Fruit fly (Drosophila melanogaster) whole organism, embryonic: ENCODE results near the gene CG7685.
A peak's percentile ranks its signal among the peaks of the same experiment; 100 is the strongest.

Source experiments
- Asciz ChIP-seq: fragments of 200-800 bp; sonication (Bioruptor generic); optimal IDR thresholded peaks from 2 replicates; lab custom pipeline; 2017; ENCODE audit warnings: missing biosample characterization, mild to moderate bottlenecking, missing genetic modification characterization, missing genetic modification reagents
- Awh ChIP-seq: fragments of 200-800 bp; sonication (Bioruptor generic); IDR thresholded peaks from 2 replicates; pipeline ENCODE4, ENCODE4 v1.3.6; 2022; ENCODE audit warnings: missing biosample characterization, missing genetic modification characterization
- CG10431 ChIP-seq: fragments of 200-800 bp; sonication (Bioruptor generic); optimal IDR thresholded peaks from 3 replicates; lab custom pipeline; 2018; ENCODE audit warnings: missing biosample characterization, mild to moderate bottlenecking, missing genetic modification characterization
- CG17328 ChIP-seq: fragments of 200-800 bp; sonication (Bioruptor generic); IDR thresholded peaks from 2 replicates; pipeline ENCODE4 v1.3.6; 2022; ENCODE audit warnings: missing biosample characterization, missing genetic modification characterization
- CG2116 ChIP-seq: fragments of 200-800 bp; sonication (Bioruptor generic); optimal IDR thresholded peaks from 3 replicates; lab custom pipeline; 2018; ENCODE audit warnings: missing biosample characterization, mild to moderate bottlenecking, missing genetic modification characterization
- CG31224 ChIP-seq: fragments of 200-800 bp; sonication (Bioruptor generic); IDR thresholded peaks from 2 replicates; pipeline ENCODE4 v1.3.6; 2022; ENCODE audit warnings: missing biosample characterization, missing genetic modification characterization
- CG31365 ChIP-seq: fragments of 200-800 bp; sonication (Bioruptor generic); optimal IDR thresholded peaks from 2 replicates; lab custom pipeline; 2018; ENCODE audit warnings: missing biosample characterization, mild to moderate bottlenecking, missing genetic modification characterization
- CG31388 ChIP-seq: fragments of 200-800 bp; sonication (Bioruptor generic); optimal IDR thresholded peaks from 2 replicates; lab custom pipeline; 2016; ENCODE audit warnings: missing biosample characterization, missing genetic modification characterization
- CG32767 ChIP-seq: fragments of 200-800 bp; sonication (Bioruptor generic); IDR thresholded peaks from 2 replicates; pipeline ENCODE4 v1.3.6; 2022; ENCODE audit warnings: missing biosample characterization, missing genetic modification characterization
- CG34224 ChIP-seq: fragments of 200-800 bp; sonication (Bioruptor generic); IDR thresholded peaks from 3 replicates; pipeline ENCODE4 v1.3.6; 2022; ENCODE audit warnings: missing biosample characterization, missing genetic modification characterization; ENCODE audit not compliant: partially characterized antibody
- CG4404 ChIP-seq: fragments of 200-800 bp; sonication (Bioruptor generic); IDR thresholded peaks from 2 replicates; pipeline ENCODE4 v1.3.6; 2022; ENCODE audit warnings: missing biosample characterization, missing genetic modification characterization
- CG4617 ChIP-seq: fragments of 200-800 bp; sonication (Bioruptor generic); optimal IDR thresholded peaks from 3 replicates; lab custom pipeline; 2016; ENCODE audit warnings: missing biosample characterization, missing genetic modification characterization, borderline replicate concordance
- CG4707 ChIP-seq: fragments of 200-800 bp; sonication (Bioruptor generic); optimal IDR thresholded peaks from 2 replicates; lab custom pipeline; 2018; ENCODE audit warnings: missing biosample characterization, mild to moderate bottlenecking, missing genetic modification characterization, moderate library complexity
- CG4730 ChIP-seq: fragments of 200-800 bp; sonication (Bioruptor generic); IDR thresholded peaks from 2 replicates; pipeline ENCODE4 v1.3.6; 2022; ENCODE audit warnings: missing biosample characterization, missing genetic modification characterization
- CG8765 ChIP-seq: fragments of 200-800 bp; sonication (Bioruptor generic); IDR thresholded peaks from 2 replicates; pipeline ENCODE4 v1.3.6; 2022; ENCODE audit warnings: missing biosample characterization, missing genetic modification characterization
- CG9215 ChIP-seq: fragments of 200-800 bp; sonication (Bioruptor generic); IDR thresholded peaks from 2 replicates; pipeline ENCODE4 v1.3.6; 2022; ENCODE audit warnings: missing biosample characterization, missing genetic modification characterization
- D ChIP-seq, 2 experiments: fragments of 200-800 bp in 1 of 2; fragments of >200 bp in 1 of 2; sonication (Bioruptor generic) in 1 of 2; optimal IDR thresholded peaks; 2 replicates in 1 of 2; 3 replicates in 1 of 2; lab custom pipeline; 2017; ENCODE audit warnings: mild to moderate bottlenecking in 1 of 2, missing biosample characterization in 1 of 2, missing genetic modification characterization in 1 of 2, missing genetic modification reagents in 1 of 2
- Dip3 ChIP-seq: fragments of 200-800 bp; sonication (Bioruptor generic); optimal IDR thresholded peaks from 3 replicates; lab custom pipeline; 2016; ENCODE audit warnings: missing biosample characterization, missing genetic modification characterization
- Fer1 ChIP-seq: fragments of 200-800 bp; sonication (Bioruptor generic); optimal IDR thresholded peaks from 2 replicates; lab custom pipeline; 2017; ENCODE audit warnings: missing biosample characterization, mild to moderate bottlenecking, missing genetic modification characterization
- Hey ChIP-seq: fragments of 200-800 bp; sonication (Bioruptor generic); optimal IDR thresholded peaks from 3 replicates; lab custom pipeline; 2018; ENCODE audit warnings: missing biosample characterization, mild to moderate bottlenecking, missing genetic modification characterization
- HmgD ChIP-seq: fragments of 200-800 bp; sonication (Bioruptor generic); optimal IDR thresholded peaks from 3 replicates; lab custom pipeline; 2016; ENCODE audit warnings: missing biosample characterization, missing genetic modification characterization
- Hr3 ChIP-seq: fragments of 200-800 bp; sonication (Bioruptor generic); optimal IDR thresholded peaks from 3 replicates; lab custom pipeline; 2016; ENCODE audit warnings: missing biosample characterization, missing genetic modification characterization
- MBD-R2 ChIP-seq: fragments of 200-800 bp; sonication (Bioruptor generic); IDR thresholded peaks from 2 replicates; pipeline ENCODE4 v1.3.6; 2022; ENCODE audit warnings: missing biosample characterization, missing genetic modification characterization
- MESR4 ChIP-seq: fragments of 200-800 bp; sonication (Bioruptor generic); optimal IDR thresholded peaks from 2 replicates; lab custom pipeline; 2018; ENCODE audit warnings: missing biosample characterization, mild to moderate bottlenecking, missing genetic modification characterization, moderate library complexity
- Opbp ChIP-seq: fragments of 200-800 bp; sonication (Bioruptor generic); IDR thresholded peaks from 3 replicates; pipeline ENCODE4 v1.3.6; 2022; ENCODE audit warnings: missing biosample characterization, missing genetic modification characterization; ENCODE audit not compliant: partially characterized antibody
- Spps ChIP-seq: fragments of 200-800 bp; sonication (Bioruptor generic); optimal IDR thresholded peaks from 2 replicates; lab custom pipeline; 2018; ENCODE audit warnings: missing biosample characterization, mild to moderate bottlenecking, missing genetic modification characterization
- Stat92E ChIP-seq, 3 experiments: fragments of >200 bp in 2 of 3; fragments of 200-800 bp in 1 of 3; sonication (Bioruptor generic) in 1 of 3; optimal IDR thresholded peaks; 2 replicates each; lab custom pipeline; 2017 to 2019; ENCODE audit warnings: missing biosample characterization in 3 of 3, missing genetic modification characterization in 3 of 3, mild to moderate bottlenecking in 1 of 3, moderate library complexity in 1 of 3
- Taf1 ChIP-seq: fragments of 200-800 bp; sonication (Bioruptor generic); IDR thresholded peaks from 2 replicates; pipeline ENCODE4 v1.3.6; 2022; ENCODE audit warnings: missing biosample characterization, missing genetic modification characterization
- Trl ChIP-seq, 3 experiments: fragments of >200 bp in 2 of 3; fragments of 200-800 bp in 1 of 3; sonication (Bioruptor generic) in 1 of 3; optimal IDR thresholded peaks; 2 replicates in 1 of 3; 3 replicates in 2 of 3; lab custom pipeline; 2016 to 2017; ENCODE audit warnings: missing biosample characterization in 1 of 3, missing genetic modification characterization in 1 of 3
- ase ChIP-seq: fragments of 200-800 bp; sonication (Bioruptor generic); IDR thresholded peaks from 3 replicates; pipeline ENCODE4 v1.3.6; 2022; ENCODE audit warnings: missing biosample characterization, missing genetic modification characterization
- az2 ChIP-seq: fragments of 200-800 bp; sonication (Bioruptor generic); optimal IDR thresholded peaks from 3 replicates; lab custom pipeline; 2016; ENCODE audit warnings: missing biosample characterization, missing genetic modification characterization
- cad ChIP-seq: fragments of >200 bp; optimal IDR thresholded peaks from 2 replicates; lab custom pipeline; 2017; ENCODE audit warnings: missing biosample characterization, missing genetic modification characterization
- cato ChIP-seq: fragments of 200-800 bp; sonication (Bioruptor generic); optimal IDR thresholded peaks from 2 replicates; lab custom pipeline; 2016; ENCODE audit warnings: missing biosample characterization, missing genetic modification characterization, borderline replicate concordance
- chif ChIP-seq, 2 experiments: fragments of 200-800 bp; sonication (Bioruptor generic); optimal IDR thresholded peaks; 3 replicates each; lab custom pipeline; 2016; ENCODE audit warnings: missing biosample characterization in 2 of 2, missing genetic modification characterization in 2 of 2
- h ChIP-seq: fragments of >200 bp; optimal IDR thresholded peaks from 2 replicates; lab custom pipeline; 2017
- klu ChIP-seq: fragments of 200-800 bp; sonication (Bioruptor generic); IDR thresholded peaks from 2 replicates; pipeline ENCODE4 v1.3.6; 2022; ENCODE audit warnings: missing biosample characterization, missing genetic modification characterization
- lbe ChIP-seq: fragments of 200-800 bp; sonication (Bioruptor generic); optimal IDR thresholded peaks from 2 replicates; lab custom pipeline; 2016; ENCODE audit warnings: missing biosample characterization, mild to moderate bottlenecking, missing genetic modification characterization
- lola ChIP-seq, 3 experiments: fragments of >200 bp in 2 of 3; fragments of 200-800 bp in 1 of 3; sonication (Bioruptor generic) in 1 of 3; optimal IDR thresholded peaks; 2 replicates each; lab custom pipeline; 2017 to 2019; ENCODE audit warnings: missing biosample characterization in 3 of 3, missing genetic modification characterization in 3 of 3, mild to moderate bottlenecking in 1 of 3, moderate library complexity in 1 of 3
- peb ChIP-seq: fragments of 200-800 bp; sonication (Bioruptor generic); IDR thresholded peaks from 2 replicates; pipeline ENCODE4 v1.3.6; 2022; ENCODE audit warnings: missing biosample characterization, missing genetic modification characterization
- prd ChIP-seq, 3 experiments: fragments of >200 bp in 2 of 3; fragments of 200-800 bp in 1 of 3; sonication (Bioruptor generic) in 1 of 3; optimal IDR thresholded peaks in 2 of 3; IDR thresholded peaks in 1 of 3; 2 replicates in 2 of 3; 3 replicates in 1 of 3; pipeline versions ENCODE4 v1.3.6 to Lab custom; 2017 to 2022; ENCODE audit warnings: missing biosample characterization in 1 of 3, missing genetic modification characterization in 1 of 3
- so ChIP-seq: fragments of 200-800 bp; sonication (Bioruptor generic); IDR thresholded peaks from 3 replicates; pipeline ENCODE4 v1.3.6; 2022; ENCODE audit warnings: missing biosample characterization, missing genetic modification characterization
- tgo ChIP-seq: fragments of 200-800 bp; sonication (Bioruptor generic); IDR thresholded peaks from 3 replicates; pipeline ENCODE4 v1.3.6; 2022; ENCODE audit warnings: missing biosample characterization, missing genetic modification characterization
- trh ChIP-seq: fragments of 200-800 bp; sonication (Bioruptor generic); optimal IDR thresholded peaks from 2 replicates; lab custom pipeline; 2016; ENCODE audit warnings: missing biosample characterization, missing genetic modification characterization
- tup ChIP-seq: fragments of 200-800 bp; sonication (Bioruptor generic); optimal IDR thresholded peaks from 2 replicates; lab custom pipeline; 2016; ENCODE audit warnings: missing biosample characterization, mild to moderate bottlenecking, missing genetic modification characterization, moderate library complexity
- wor ChIP-seq: fragments of 200-800 bp; sonication (Bioruptor generic); IDR thresholded peaks from 2 replicates; pipeline ENCODE4 v1.3.6; 2022; ENCODE audit warnings: missing biosample characterization, missing genetic modification characterization

The CG7685 gene

DNA sequence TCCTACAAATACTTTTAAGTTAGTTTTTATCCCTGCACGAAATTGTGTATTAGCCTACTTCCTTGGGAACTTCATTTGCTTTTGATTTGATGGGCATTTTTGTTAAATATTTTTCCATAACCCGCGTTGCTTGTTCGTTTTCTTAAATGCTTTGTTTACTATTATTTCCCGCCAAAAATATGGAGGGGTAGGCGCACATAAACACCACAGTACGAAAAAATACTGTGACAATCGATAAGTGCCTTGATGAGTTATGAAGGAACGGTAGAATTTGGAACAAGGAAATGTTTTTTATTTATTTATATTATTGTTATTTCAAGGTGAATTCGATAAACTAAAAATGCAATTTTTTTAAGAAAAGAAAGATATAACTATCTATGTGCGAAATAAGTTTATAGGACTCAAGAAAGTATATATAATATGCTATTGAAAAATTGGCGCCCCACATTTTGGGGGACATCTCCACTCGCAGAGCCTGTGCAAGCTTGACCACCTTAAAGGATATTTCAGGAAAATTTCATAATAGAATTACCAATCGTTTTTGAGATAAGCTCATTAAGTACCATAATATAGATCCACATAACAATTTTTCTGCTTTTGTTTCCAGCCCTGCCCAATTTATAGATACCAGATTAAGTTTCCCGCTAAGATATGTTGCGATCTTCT is 38.6 kb upstream of the CG7685 start, which contains the start of the genes WRNexo and Nup43 (continued):
- TF ChIP-seq CG31388 (GFP tag; lab: Kevin White, UChicago) = no peak
- no peak for TF ChIP-seq CG10431 (GFP tag; lab: Kevin White, UChicago)
- no peak for TF ChIP-seq peb
- TF ChIP-seq Stat92E (GFP tag; optimal IDR thresholded peaks at IDR 0.05; lab: Kevin White, UChicago) = no peak
- no peak for TF ChIP-seq tup
- TF ChIP-seq Hey (tag; lab: Kevin White, UChicago) = no peak
- TF ChIP-seq ase (GFP tag; lab: Robert Waterston, UW) = no peak
- no peak for TF ChIP-seq wor
- TF ChIP-seq Fer1 = no peak
- TF ChIP-seq CG4707 = no peak
- TF ChIP-seq az2 (GFP tag; lab: Kevin White, UChicago) = peak; percentile 36
- TF ChIP-seq Hr3 (GFP tag; lab: Kevin White, UChicago) = peak; percentile 49
- TF ChIP-seq CG31365 = no peak
- no peak; the same call in 1 of the 2 replicates for TF ChIP-seq klu
- no peak for TF ChIP-seq prd (optimal IDR thresholded peaks at IDR 0.05; lab: Kevin White, UChicago)
- peak; percentile 52; the same call in 2 of the 3 replicates for TF ChIP-seq prd (GFP tag; IDR thresholded peaks at IDR 0.05; lab: Robert Waterston, UW)
- no peak for TF ChIP-seq tgo (GFP tag; lab: Robert Waterston, UW)
- TF ChIP-seq so (GFP tag; lab: Robert Waterston, UW) = no peak
- no peak for TF ChIP-seq trh (GFP tag; lab: Kevin White, UChicago)
- no peak for TF ChIP-seq h
- TF ChIP-seq Taf1 = no peak
- TF ChIP-seq chif (GFP tag; optimal IDR thresholded peaks at IDR 0.05; lab: Kevin White, UChicago) = peak; percentile 19 to 27
- TF ChIP-seq cato (GFP tag; lab: Kevin White, UChicago) = peak; percentile 33
- peak; percentile 55 for TF ChIP-seq CG31224 (GFP tag; lab: Robert Waterston, UW)
- no peak for TF ChIP-seq Opbp
- no peak for TF ChIP-seq Trl (optimal IDR thresholded peaks at IDR 0.05; lab: Kevin White, UChicago)
- TF ChIP-seq Trl (GFP tag; optimal IDR thresholded peaks at IDR 0.05; lab: Kevin White, UChicago) = no peak
- TF ChIP-seq CG32767 (GFP tag; lab: Robert Waterston, UW) = no peak
- no peak for TF ChIP-seq CG34224 (GFP tag; lab: Robert Waterston, UW)
- no peak for TF ChIP-seq Awh (GFP tag; lab: Robert Waterston, UW)
- TF ChIP-seq CG4730 (GFP tag; lab: Robert Waterston, UW) = no peak
- TF ChIP-seq CG8765 = no peak
- TF ChIP-seq Asciz (GFP tag; lab: Kevin White, UChicago) = no peak
- peak; percentile 36 for TF ChIP-seq CG2116 (GFP tag; lab: Kevin White, UChicago)
- TF ChIP-seq lola (GFP tag; optimal IDR thresholded peaks at IDR 0.05; lab: Kevin White, UChicago) = peak in 1 of 3 experiments; percentile 53

DNA sequence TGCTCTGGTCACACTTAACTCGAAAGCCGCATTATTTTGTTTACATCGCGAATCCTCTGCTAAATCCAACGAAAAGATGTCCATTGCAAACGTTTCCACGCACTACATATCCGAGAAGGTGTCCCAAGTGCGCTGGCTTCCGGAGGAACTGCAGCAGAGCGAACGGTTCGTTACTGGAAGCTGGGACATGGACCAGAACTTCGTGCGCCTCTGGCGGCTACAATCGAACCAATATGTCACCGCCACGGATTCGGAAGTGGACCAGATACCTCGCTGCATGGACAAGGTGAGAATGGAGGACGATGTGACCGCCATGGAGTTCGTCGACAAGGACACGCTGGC is 38.1 kb upstream of the CG7685 start:
- TF ChIP-seq CG4617 (GFP tag; lab: Kevin White, UChicago) = peak; percentile 23
- peak; percentile 55 for TF ChIP-seq D (optimal IDR thresholded peaks at IDR 0.05; lab: Kevin White, UChicago)
- TF ChIP-seq D (GFP tag; optimal IDR thresholded peaks at IDR 0.05; lab: Kevin White, UChicago) = no peak
- 0 out of 2 replicates have a peak, but pooled peaks have one; percentile 3 for TF ChIP-seq CG17328 (GFP tag; lab: Robert Waterston, UW)
- TF ChIP-seq CG9215 (GFP tag; lab: Robert Waterston, UW) = no peak
- TF ChIP-seq Spps = no peak
- TF ChIP-seq MBD-R2 (GFP tag; lab: Robert Waterston, UW) = peak; percentile 81
- TF ChIP-seq HmgD (GFP tag; lab: Kevin White, UChicago) = peak; percentile 35
- TF ChIP-seq Dip3 (GFP tag; lab: Kevin White, UChicago) = no peak
- TF ChIP-seq CG4404 (GFP tag; lab: Robert Waterston, UW) = 0 out of 2 replicates have a peak, but pooled peaks have one; percentile 1
- TF ChIP-seq lbe = no peak
- peak; percentile 38 for TF ChIP-seq MESR4 (GFP tag; lab: Kevin White, UChicago)
- TF ChIP-seq cad = no peak
